Worm (Caenorhabditis elegans): ENCODE results near the gene Y41E3.19.

- TF ChIP-seq cog-1 (tag; optimal IDR thresholded peaks at IDR 0.05) (no peak), ref-1 (GFP tag; conservative IDR thresholded peaks at IDR 0.05) (no peak), klf-2 (GFP tag; conservative IDR thresholded peaks at IDR 0.05) (no peak), flt-1 (GFP tag; IDR thresholded peaks at IDR 0.05) (no peak), ztf-29 (GFP tag; IDR thresholded peaks at IDR 0.05) (no peak), med-1 (GFP tag; optimal IDR thresholded peaks at IDR 0.05; ENCODE audit: insufficient read depth) (no peak)
Observed at ce11 chrIV:15098294-15098693, 42.4 kb downstream of the Y41E3.19 start, which contains the start of gene srt-49.
